Fruit fly (Drosophila melanogaster): ENCODE results near the gene Unc-76.

Gene Unc-76

dm6 chrX:2083109-2083508, 2.7 kb downstream of the Unc-76 start (continued):
- TF ChIP-seq unpg (GFP tag; optimal IDR thresholded peaks at IDR 0.05) (peak; percentile 57), CG32772 (GFP tag; IDR thresholded peaks at IDR 0.05) (no peak), CG17912 (GFP tag; optimal IDR thresholded peaks at IDR 0.05) (no peak), ind (GFP tag; optimal IDR thresholded peaks at IDR 0.05) (peak; percentile 67), CG18011 (GFP tag; optimal IDR thresholded peaks at IDR 0.05) (no peak), CG17359 (tag; optimal IDR thresholded peaks at IDR 0.05) (peak; percentile 21), ato (GFP tag; IDR thresholded peaks at IDR 0.05; ENCODE audit: partially characterized antibody) (no peak), jigr1 (GFP tag; IDR thresholded peaks at IDR 0.05) (no peak), amos (GFP tag; IDR thresholded peaks at IDR 0.05; ENCODE audit: partially characterized antibody) (no peak), CG31365 (tag; optimal IDR thresholded peaks at IDR 0.05) (no peak), CG12236 (GFP tag; optimal IDR thresholded peaks at IDR 0.05) (no peak), CG2116 (GFP tag; optimal IDR thresholded peaks at IDR 0.05) (no peak), tx (GFP tag; optimal IDR thresholded peaks at IDR 0.05) (peak; percentile 1), z (GFP tag; IDR thresholded peaks at IDR 0.05) (no peak), aop (GFP tag; IDR thresholded peaks at IDR 0.05) (no peak), luna (GFP tag; optimal IDR thresholded peaks at IDR 0.05) (peak; percentile 21), CG12104 (GFP tag; optimal IDR thresholded peaks at IDR 0.05) (no peak), br (optimal IDR thresholded peaks at IDR 0.05) (no peak), danr (GFP tag; IDR thresholded peaks at IDR 0.05) (no peak), D19A (tag; optimal IDR thresholded peaks at IDR 0.05) (no peak), kay (GFP tag; optimal IDR thresholded peaks at IDR 0.05) (peak; percentile 16), Elba2 (GFP tag; optimal IDR thresholded peaks at IDR 0.05) (no peak), grau (tag; optimal IDR thresholded peaks at IDR 0.05) (peak; percentile 90), Fer3 (tag; optimal IDR thresholded peaks at IDR 0.05) (peak; percentile 77), CG14667 (GFP tag; IDR thresholded peaks at IDR 0.05) (0 out of 2 replicates have a peak, but pooled peaks have one; percentile 41), CG9727 (GFP tag; optimal IDR thresholded peaks at IDR 0.05) (peak; percentile 29), CG1233 (GFP tag; optimal IDR thresholded peaks at IDR 0.05) (no peak), CG9797 (GFP tag; optimal IDR thresholded peaks at IDR 0.05) (no peak), croc (GFP tag; conservative IDR thresholded peaks at IDR 0.05) (no peak), dati (GFP tag; IDR thresholded peaks at IDR 0.05) (0 out of 2 replicates have a peak, but pooled peaks have one; percentile 20), Rx (GFP tag; IDR thresholded peaks at IDR 0.05) (peak; percentile 41; the same call in 1 of the 2 replicates), CG6254 (GFP tag; optimal IDR thresholded peaks at IDR 0.05) (no peak), pum (GFP tag; optimal IDR thresholded peaks at IDR 0.05) (peak; percentile 16), ssp (GFP tag; IDR thresholded peaks at IDR 0.05) (no peak; the same call in 1 of the 2 replicates), CG6175 (GFP tag; IDR thresholded peaks at IDR 0.05) (no peak), CG34376 (GFP tag; optimal IDR thresholded peaks at IDR 0.05) (no peak), seq (GFP tag; IDR thresholded peaks at IDR 0.05) (0 out of 2 replicates have a peak, but pooled peaks have one; percentile 16), sima (GFP tag; optimal IDR thresholded peaks at IDR 0.05) (no peak), rib (GFP tag; IDR thresholded peaks at IDR 0.05) (peak; percentile 77), crp (GFP tag; optimal IDR thresholded peaks at IDR 0.05) (no peak), oc (tag; optimal IDR thresholded peaks at IDR 0.05) (no peak), CG16815 (GFP tag; optimal IDR thresholded peaks at IDR 0.05) (peak; percentile 62), CG10209 (GFP tag; optimal IDR thresholded peaks at IDR 0.05) (peak; percentile 40), CG13894 (tag; optimal IDR thresholded peaks at IDR 0.05) (peak; percentile 14), Jarid2 (GFP tag; optimal IDR thresholded peaks at IDR 0.05) (no peak), ci (GFP tag; IDR thresholded peaks at IDR 0.05) (peak; percentile 54; the same call in 2 of the 3 replicates), CG17328 (GFP tag; IDR thresholded peaks at IDR 0.05) (0 out of 2 replicates have a peak, but pooled peaks have one; percentile 17), klu (GFP tag; IDR thresholded peaks at IDR 0.05) (peak; percentile 54), lmd (GFP tag; IDR thresholded peaks at IDR 0.05) (peak; percentile 78), CG4820 (GFP tag; optimal IDR thresholded peaks at IDR 0.05) (no peak), CG8944 (GFP tag; optimal IDR thresholded peaks at IDR 0.05) (peak; percentile 29), Camta (GFP tag; optimal IDR thresholded peaks at IDR 0.05) (no peak)
